Worm (Caenorhabditis elegans) whole organism, late embryonic: ENCODE data around the gene jbts-14.
A peak's percentile ranks its signal among the peaks of the same experiment; 100 is the strongest.

Experiments used
- C08G9.2 ChIP-seq: sonication (generic microtip); optimal IDR thresholded peaks from 2 replicates; lab custom pipeline; 2016; ENCODE audit warnings: mild to moderate bottlenecking, missing genetic modification characterization, moderate library complexity, missing compliant biosample characterization
- C38D4.7 ChIP-seq: fragments of 200-800 bp; sonication (Bioruptor generic); optimal IDR thresholded peaks from 2 replicates; lab custom pipeline; 2018; ENCODE audit warnings: mild to moderate bottlenecking, missing genetic modification characterization, moderate library complexity, missing compliant biosample characterization
- K09A11.1 ChIP-seq: sonication (generic microtip); optimal IDR thresholded peaks from 2 replicates; lab custom pipeline; 2017; ENCODE audit warnings: antibody characterized with exemption, mild to moderate bottlenecking, missing genetic modification characterization, missing compliant biosample characterization; ENCODE audit not compliant: insufficient read depth
- T23F11.4 ChIP-seq: fragments of 200-800 bp; sonication (Bioruptor generic); optimal IDR thresholded peaks from 2 replicates; lab custom pipeline; 2018; ENCODE audit warnings: mild to moderate bottlenecking, missing genetic modification characterization, missing compliant biosample characterization
- Y22D7AL.16 ChIP-seq: sonication (generic microtip); optimal IDR thresholded peaks from 2 replicates; lab custom pipeline; 2016; ENCODE audit warnings: missing genetic modification characterization, missing compliant biosample characterization
- ceh-30 ChIP-seq: fragments of 150-350 bp; optimal IDR thresholded peaks from 2 replicates; lab custom pipeline; 2014; ENCODE audit warnings: missing biosample characterization, missing genetic modification characterization
- ceh-34 ChIP-seq: sonication (generic microtip); optimal IDR thresholded peaks from 2 replicates; lab custom pipeline; 2016; ENCODE audit warnings: mild to moderate bottlenecking, missing genetic modification characterization, missing compliant biosample characterization
- elt-2 ChIP-seq: sonication (generic microtip); optimal IDR thresholded peaks from 2 replicates; lab custom pipeline; 2016; ENCODE audit warnings: missing genetic modification reagents, missing genetic modification characterization, missing compliant biosample characterization
- fkh-6 ChIP-seq: sonication (generic microtip); optimal IDR thresholded peaks from 2 replicates; lab custom pipeline; 2016; ENCODE audit warnings: missing genetic modification characterization, missing compliant biosample characterization
- hlh-13 ChIP-seq: fragments of 200-800 bp; sonication (Bioruptor generic); optimal IDR thresholded peaks from 2 replicates; lab custom pipeline; 2018; ENCODE audit warnings: mild to moderate bottlenecking, missing genetic modification characterization, missing compliant biosample characterization
- hlh-30 ChIP-seq: sonication (generic microtip); optimal IDR thresholded peaks from 2 replicates; lab custom pipeline; 2017; ENCODE audit warnings: antibody characterized with exemption, missing genetic modification characterization, missing compliant biosample characterization; ENCODE audit not compliant: insufficient read depth
- hlh-6 ChIP-seq: sonication (generic microtip); optimal IDR thresholded peaks from 2 replicates; lab custom pipeline; 2016; ENCODE audit warnings: missing genotype, missing genetic modification characterization, missing compliant biosample characterization
- madf-2 ChIP-seq: sonication (generic microtip); optimal IDR thresholded peaks from 2 replicates; lab custom pipeline; 2017; ENCODE audit warnings: missing genetic modification characterization, missing compliant biosample characterization
- mec-3 ChIP-seq: sonication (generic microtip); optimal IDR thresholded peaks from 2 replicates; lab custom pipeline; 2016; ENCODE audit warnings: borderline replicate concordance, missing genetic modification characterization, missing compliant biosample characterization
- nfya-1 ChIP-seq: sonication (generic microtip); optimal IDR thresholded peaks from 2 replicates; lab custom pipeline; 2017; ENCODE audit warnings: missing genetic modification characterization, mild to moderate bottlenecking, missing compliant biosample characterization, antibody characterized with exemption, moderate library complexity
- nhr-232 ChIP-seq: sonication (generic microtip); optimal IDR thresholded peaks from 2 replicates; lab custom pipeline; 2016; ENCODE audit warnings: missing genetic modification characterization, missing compliant biosample characterization
- pag-3 ChIP-seq: sonication (generic microtip); optimal IDR thresholded peaks from 2 replicates; lab custom pipeline; 2016; ENCODE audit warnings: missing compliant biosample characterization, missing genetic modification characterization, borderline replicate concordance
- pha-2 ChIP-seq: sonication (generic microtip); optimal IDR thresholded peaks from 2 replicates; lab custom pipeline; 2017; ENCODE audit warnings: mild to moderate bottlenecking, missing genetic modification characterization, missing compliant biosample characterization
- pha-4 ChIP-seq: fragments of 150-350 bp; optimal IDR thresholded peaks from 2 replicates; lab custom pipeline; 2018; ENCODE audit warnings: missing biosample characterization, missing genetic modification reagents, missing genetic modification characterization
- pqm-1 ChIP-seq: sonication (generic microtip); optimal IDR thresholded peaks from 2 replicates; lab custom pipeline; 2016; ENCODE audit warnings: missing genetic modification characterization, missing compliant biosample characterization
- rnt-1 ChIP-seq: sonication (generic microtip); optimal IDR thresholded peaks from 2 replicates; lab custom pipeline; 2016; ENCODE audit warnings: missing genetic modification characterization, missing compliant biosample characterization
- sdc-2 ChIP-seq: sonication (generic microtip); optimal IDR thresholded peaks from 2 replicates; lab custom pipeline; 2016; ENCODE audit warnings: missing genotype, missing genetic modification characterization, missing compliant biosample characterization
- syd-9 ChIP-seq: sonication (generic microtip); optimal IDR thresholded peaks from 2 replicates; lab custom pipeline; 2016; ENCODE audit warnings: mild to moderate bottlenecking, missing genetic modification characterization, moderate library complexity, missing compliant biosample characterization
- ttx-3 ChIP-seq: sonication (generic microtip); optimal IDR thresholded peaks from 2 replicates; lab custom pipeline; 2016; ENCODE audit warnings: missing genetic modification reagents, missing genetic modification characterization, missing compliant biosample characterization
- unc-3 ChIP-seq, 2 experiments: fragments of 200-800 bp in 1 of 2; sonication (Bioruptor generic) in 1 of 2; sonication (generic microtip) in 1 of 2; conservative IDR thresholded peaks in 1 of 2; optimal IDR thresholded peaks in 1 of 2; 2 replicates each; pipeline versions ENCODE4 v1.3.6 to Lab custom; 2016 to 2022; ENCODE audit warnings: missing compliant biosample characterization in 2 of 2, missing genetic modification characterization in 2 of 2, missing genetic modification reagents in 1 of 2
- unc-42 ChIP-seq: sonication (generic microtip); optimal IDR thresholded peaks from 2 replicates; lab custom pipeline; 2016; ENCODE audit warnings: missing genotype, missing genetic modification characterization, missing compliant biosample characterization
- zip-5 ChIP-seq: sonication (generic microtip); optimal IDR thresholded peaks from 2 replicates; lab custom pipeline; 2016; ENCODE audit warnings: missing genetic modification characterization, missing compliant biosample characterization
- ztf-16 ChIP-seq: sonication (generic microtip); optimal IDR thresholded peaks from 2 replicates; lab custom pipeline; 2017; ENCODE audit warnings: missing genetic modification characterization, missing compliant biosample characterization

Gene jbts-14

ce11 chrX:8752546-8752945 lies 48.4 kb downstream of the jbts-14 start:
- TF ChIP-seq Y22D7AL.16 (tag; lab: Kevin White, UChicago) = no peak
- peak; percentile 44 for TF ChIP-seq hlh-30
- no peak for TF ChIP-seq hlh-6 (tag; lab: Kevin White, UChicago)
- TF ChIP-seq rnt-1 (tag; lab: Kevin White, UChicago) = no peak
- no peak for TF ChIP-seq syd-9
- no peak for TF ChIP-seq madf-2
- TF ChIP-seq hlh-13 (GFP tag; lab: Kevin White, UChicago) = no peak
- peak; percentile 47 for TF ChIP-seq elt-2 (tag; lab: Kevin White, UChicago)
- no peak for TF ChIP-seq sdc-2 (tag; lab: Kevin White, UChicago)
- TF ChIP-seq C38D4.7 = no peak

- TF ChIP-seq madf-2 = no peak
- no peak for TF ChIP-seq pag-3 (tag; lab: Kevin White, UChicago)
- TF ChIP-seq pha-2 (tag; lab: Kevin White, UChicago) = no peak
- TF ChIP-seq nhr-232 (tag; lab: Kevin White, UChicago) = no peak
- TF ChIP-seq ceh-34 (tag; lab: Kevin White, UChicago) = no peak
- TF ChIP-seq ztf-16 = no peak
- TF ChIP-seq K09A11.1 = no peak
- TF ChIP-seq nfya-1 = no peak
- no peak for TF ChIP-seq mec-3
- TF ChIP-seq, all 69 proteins: peak for 0
These were observed 50.2 kb downstream of the jbts-14 start for ce11 chrX:8754285-8754795.

ce11 chrX:8755987-8756386 lies 51.9 kb downstream of the jbts-14 start:
- TF ChIP-seq zip-5 (tag; lab: Kevin White, UChicago) = no peak
- TF ChIP-seq pqm-1 (tag; lab: Kevin White, UChicago) = no peak
- no peak for TF ChIP-seq C38D4.7
- no peak for TF ChIP-seq hlh-30
- no peak for TF ChIP-seq madf-2
- TF ChIP-seq pha-4 (tag; lab: Kevin White, UChicago) = no peak
- no peak for TF ChIP-seq unc-42
- no peak for TF ChIP-seq ceh-30
- no peak for TF ChIP-seq rnt-1 (tag; lab: Kevin White, UChicago)
- no peak for TF ChIP-seq T23F11.4
- TF ChIP-seq ttx-3 (tag; lab: Kevin White, UChicago) = no peak
- no peak for TF ChIP-seq pag-3 (tag; lab: Kevin White, UChicago)
- no peak for TF ChIP-seq C08G9.2 (tag; lab: Kevin White, UChicago)
- no peak for TF ChIP-seq fkh-6 (tag; lab: Kevin White, UChicago)
- no peak for TF ChIP-seq unc-3 (GFP tag; conservative IDR thresholded peaks at IDR 0.05; lab: Robert Waterston, UW)
- no peak for TF ChIP-seq unc-3 (tag; optimal IDR thresholded peaks at IDR 0.05; lab: Kevin White, UChicago)
- TF ChIP-seq, all 69 proteins: peak for 0
